Worm (Caenorhabditis elegans): ENCODE data around the gene lam-2.

DNA sequence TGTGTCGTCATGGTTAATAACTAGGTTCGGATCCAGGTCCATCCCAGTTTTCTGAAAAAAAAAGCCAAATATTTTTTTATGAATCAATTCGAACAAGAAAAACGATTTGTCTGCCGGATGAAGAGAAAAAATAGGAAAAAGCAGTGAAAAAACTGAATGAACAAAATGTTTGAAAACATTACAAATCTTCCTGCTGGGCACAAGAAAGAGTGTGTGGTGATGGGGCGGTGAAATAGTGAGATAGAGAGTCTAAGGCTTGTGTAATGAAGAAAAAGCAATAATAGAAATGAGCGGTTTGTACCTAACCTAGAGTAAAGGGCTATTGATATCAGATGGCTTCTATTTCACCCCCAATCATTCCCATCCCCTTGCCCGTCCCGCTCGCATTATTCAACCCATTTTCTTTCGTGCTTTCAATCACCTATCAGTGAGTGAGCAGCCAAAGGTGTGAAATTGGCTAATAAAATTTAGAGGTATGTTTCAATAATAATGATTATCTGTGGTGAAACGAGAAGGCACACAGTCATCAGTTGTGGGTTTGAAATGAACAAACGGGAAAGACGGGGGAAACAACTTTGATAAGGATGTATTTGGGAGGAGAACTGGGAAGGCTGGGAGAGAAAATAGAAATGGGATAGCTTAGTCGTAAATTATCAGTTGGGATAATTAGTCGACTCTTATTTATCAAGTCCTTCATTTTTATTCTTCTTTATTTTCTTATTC lies 19.7 kb upstream of the lam-2 start, which contains the start of gene bar-1:
- no peak for TF ChIP-seq nhr-77 (tag; optimal IDR thresholded peaks at IDR 0.05)
- no peak for TF ChIP-seq ceh-8 (GFP tag; optimal IDR thresholded peaks at IDR 0.05)
- TF ChIP-seq hlh-4 (tag; optimal IDR thresholded peaks at IDR 0.05), result no peak
- peak; percentile 8 for TF ChIP-seq blmp-1 (tag; optimal IDR thresholded peaks at IDR 0.05)
- TF ChIP-seq snu-23 (GFP tag; optimal IDR thresholded peaks at IDR 0.05), result no peak
- no peak for TF ChIP-seq hlh-17 (GFP tag; optimal IDR thresholded peaks at IDR 0.05; ENCODE audit: borderline replicate concordance)

Measured in whole organism, L1 larva.